Worm (Caenorhabditis elegans) whole organism, L4 larva: ENCODE data around the gene C09B9.4.

Experiments used
- R02D3.7 ChIP-seq: fragments of 150-350 bp; sonication (generic microtip); optimal IDR thresholded peaks from 3 replicates; lab custom pipeline; 2014; ENCODE audit warnings: missing biosample characterization, missing genetic modification characterization
- cey-2 ChIP-seq: sonication (generic microtip); optimal IDR thresholded peaks from 3 replicates; lab custom pipeline; 2017; ENCODE audit warnings: missing genetic modification characterization, mild to moderate bottlenecking, missing compliant biosample characterization, antibody characterized with exemption, borderline replicate concordance; ENCODE audit not compliant: insufficient read depth
- dmd-8 ChIP-seq: fragments of 200-800 bp; sonication (Bioruptor generic); IDR thresholded peaks from 2 replicates; pipeline ENCODE4 v1.3.6; 2022; ENCODE audit warnings: missing genetic modification characterization, missing compliant biosample characterization
- fos-1 ChIP-seq: fragments of 150-350 bp; optimal IDR thresholded peaks from 2 replicates; lab custom pipeline; 2014; ENCODE audit warnings: missing biosample characterization, missing genetic modification characterization
- lin-15B ChIP-seq: fragments of 150-350 bp; sonication (generic microtip); optimal IDR thresholded peaks from 3 replicates; lab custom pipeline; 2014; ENCODE audit warnings: missing biosample characterization, missing genetic modification characterization
- lin-39 ChIP-seq: fragments of 150-350 bp; optimal IDR thresholded peaks from 2 replicates; lab custom pipeline; 2014; ENCODE audit warnings: missing biosample characterization, missing genetic modification reagents, missing genetic modification characterization
- nhr-102 ChIP-seq: sonication (generic microtip); optimal IDR thresholded peaks from 2 replicates; lab custom pipeline; 2016; ENCODE audit warnings: mild to moderate bottlenecking, missing genetic modification characterization, moderate library complexity, missing compliant biosample characterization
- nhr-25 ChIP-seq: sonication (generic microtip); optimal IDR thresholded peaks from 2 replicates; lab custom pipeline; 2017; ENCODE audit warnings: missing genetic modification characterization, mild to moderate bottlenecking, missing compliant biosample characterization, antibody characterized with exemption, moderate library complexity, borderline replicate concordance; ENCODE audit not compliant: insufficient read depth
- nhr-77 ChIP-seq: fragments of 150-350 bp; optimal IDR thresholded peaks from 2 replicates; lab custom pipeline; 2014; ENCODE audit warnings: missing biosample characterization, missing genetic modification characterization
- pqm-1 ChIP-seq: sonication (generic microtip); optimal IDR thresholded peaks from 2 replicates; lab custom pipeline; 2017; ENCODE audit warnings: missing biosample characterization, missing genetic modification characterization

DNA sequence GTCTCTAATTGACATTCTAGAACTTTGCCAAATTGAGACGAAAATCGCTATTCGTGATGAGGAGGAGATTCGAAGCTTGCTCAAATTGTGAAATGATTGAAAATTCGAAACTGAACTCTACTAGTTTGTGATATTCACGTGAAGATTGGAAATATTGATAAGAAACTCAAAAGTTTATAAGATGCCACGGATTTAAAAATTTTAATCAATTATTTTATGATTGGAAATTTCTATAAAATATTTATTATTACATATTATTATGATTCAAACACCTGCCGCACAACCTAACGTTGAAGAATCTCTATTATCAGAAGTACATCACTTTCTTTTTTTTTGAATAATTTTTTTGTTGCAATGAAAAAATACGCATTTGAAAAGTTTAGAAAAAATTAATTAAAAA is 44.6 kb downstream of the C09B9.4 start, which contains the start of gene E03H12.7:
- no peak for TF ChIP-seq cey-2 (tag; lab: Kevin White, UChicago)
- no peak for TF ChIP-seq nhr-77 (tag; lab: Kevin White, UChicago)
- no peak for TF ChIP-seq lin-39 (tag; lab: Kevin White, UChicago)
- no peak for TF ChIP-seq R02D3.7 (tag; lab: Kevin White, UChicago)
- TF ChIP-seq dmd-8 (GFP tag; lab: Robert Waterston, UW), result no peak
- no peak for TF ChIP-seq lin-15B
- no peak for TF ChIP-seq nhr-25 (tag; lab: Kevin White, UChicago)
- TF ChIP-seq fos-1 (tag; lab: Kevin White, UChicago), result no peak
- TF ChIP-seq nhr-102 (tag; lab: Kevin White, UChicago), result no peak
- no peak for TF ChIP-seq pqm-1 (tag; lab: Kevin White, UChicago)
